Worm (Caenorhabditis elegans) whole organism, L1 larva: Measurements from ENCODE around the gene prdx-3.

Experiments
- aha-1 ChIP-seq: fragments of 150-350 bp; optimal IDR thresholded peaks from 2 replicates; lab custom pipeline; 2014; ENCODE audit warnings: missing biosample characterization, missing genetic modification characterization
- lin-13 ChIP-seq: fragments of 150-350 bp; optimal IDR thresholded peaks from 2 replicates; lab custom pipeline; 2014; ENCODE audit warnings: missing biosample characterization, missing genetic modification reagents, missing genetic modification characterization
- lsy-2 ChIP-seq, 2 experiments: fragments of 150-350 bp; optimal IDR thresholded peaks; 2 replicates each; lab custom pipeline; 2014; ENCODE audit warnings: missing biosample characterization in 2 of 2, missing genetic modification characterization in 2 of 2
- nhr-28 ChIP-seq: fragments of 150-350 bp; optimal IDR thresholded peaks from 2 replicates; lab custom pipeline; 2014; ENCODE audit warnings: missing biosample characterization, missing genetic modification characterization

ce11 chrIII:4358345-4358744 is 48.9 kb upstream of the prdx-3 start:
- TF ChIP-seq lin-13 (GFP tag; lab: Kevin White, UChicago) = no peak
- TF ChIP-seq lsy-2 (tag; optimal IDR thresholded peaks at IDR 0.05; lab: Kevin White, UChicago) = peak in 1 of 2 experiments; percentile 4
- TF ChIP-seq aha-1 (tag; lab: Kevin White, UChicago) = no peak
- TF ChIP-seq nhr-28 (tag; lab: Kevin White, UChicago) = no peak
